Worm (Caenorhabditis elegans) whole organism, young adult: ENCODE measurements around the gene C11H1.7.

Experiments
- C06A6.2 ChIP-seq: fragments of 200-800 bp; sonication (Bioruptor generic); conservative IDR thresholded peaks from 2 replicates; pipeline ENCODE4 v1.3.6; 2022; ENCODE audit warnings: missing genetic modification characterization, missing compliant biosample characterization
- K11D2.4 ChIP-seq: fragments of 200-800 bp; sonication (Bioruptor generic); IDR thresholded peaks from 2 replicates; pipeline ENCODE4 v1.3.6; 2022; ENCODE audit warnings: missing genetic modification reagents, missing genetic modification characterization, missing compliant biosample characterization
- K12H6.12 ChIP-seq: fragments of 200-800 bp; sonication (Bioruptor generic); optimal IDR thresholded peaks from 2 replicates; lab custom pipeline; 2018; ENCODE audit warnings: mild to moderate bottlenecking, missing genetic modification characterization, missing compliant biosample characterization
- Y56A3A.18 ChIP-seq: fragments of 200-800 bp; sonication (Bioruptor generic); IDR thresholded peaks from 2 replicates; pipeline ENCODE4 v1.3.6; 2022; ENCODE audit warnings: missing genetic modification reagents, missing genetic modification characterization, missing compliant biosample characterization
- Y95B8A.8 ChIP-seq: fragments of 200-800 bp; sonication (Bioruptor generic); IDR thresholded peaks from 2 replicates; pipeline ENCODE4 v1.3.6; 2022; ENCODE audit warnings: missing genetic modification reagents, missing genetic modification characterization, missing compliant biosample characterization
- athp-1 ChIP-seq: sonication (generic microtip); optimal IDR thresholded peaks from 2 replicates; lab custom pipeline; 2017; ENCODE audit warnings: mild to moderate bottlenecking, missing genetic modification characterization, missing compliant biosample characterization
- attf-5 ChIP-seq: fragments of 200-800 bp; sonication (Bioruptor generic); optimal IDR thresholded peaks from 2 replicates; lab custom pipeline; 2018; ENCODE audit warnings: mild to moderate bottlenecking, missing genetic modification characterization, missing compliant biosample characterization
- cebp-2 ChIP-seq: fragments of 200-800 bp; sonication (Bioruptor generic); IDR thresholded peaks from 2 replicates; pipeline ENCODE4 v1.3.6; 2022; ENCODE audit warnings: missing genetic modification characterization, missing compliant biosample characterization
- ceh-27 ChIP-seq: fragments of 200-800 bp; sonication (Bioruptor generic); optimal IDR thresholded peaks from 2 replicates; lab custom pipeline; 2018; ENCODE audit warnings: mild to moderate bottlenecking, missing genetic modification characterization, moderate library complexity, missing compliant biosample characterization
- ceh-58 ChIP-seq: fragments of 200-800 bp; sonication (Bioruptor generic); IDR thresholded peaks from 2 replicates; pipeline ENCODE4 v1.3.6; 2022; ENCODE audit warnings: missing genetic modification characterization, missing compliant biosample characterization
- dox-1 ChIP-seq: fragments of 200-800 bp; sonication (Bioruptor generic); IDR thresholded peaks from 2 replicates; pipeline ENCODE4 v1.3.6; 2022; ENCODE audit warnings: missing genetic modification reagents, missing genetic modification characterization, missing compliant biosample characterization
- dpl-1 ChIP-seq: fragments of 150-350 bp; optimal IDR thresholded peaks from 2 replicates; lab custom pipeline; 2014; ENCODE audit warnings: missing biosample characterization, missing genetic modification reagents, missing genetic modification characterization
- egl-18 ChIP-seq: fragments of 200-800 bp; sonication (Bioruptor generic); IDR thresholded peaks from 2 replicates; pipeline ENCODE4 v1.3.6; 2022; ENCODE audit warnings: missing genetic modification reagents, missing genetic modification characterization, missing compliant biosample characterization
- egrh-3 ChIP-seq: fragments of 200-800 bp; sonication (Bioruptor generic); IDR thresholded peaks from 2 replicates; pipeline ENCODE4 v1.3.6; 2022; ENCODE audit warnings: missing genetic modification reagents, missing genetic modification characterization, missing compliant biosample characterization
- ekl-4 ChIP-seq: fragments of 200-800 bp; sonication (Bioruptor generic); IDR thresholded peaks from 2 replicates; pipeline ENCODE4 v1.3.6; 2022; ENCODE audit warnings: missing genetic modification reagents, missing genetic modification characterization, missing compliant biosample characterization
- gei-17 ChIP-seq: fragments of 200-800 bp; sonication (Bioruptor generic); optimal IDR thresholded peaks from 2 replicates; lab custom pipeline; 2018; ENCODE audit warnings: mild to moderate bottlenecking, missing genetic modification characterization, missing compliant biosample characterization
- him-1 ChIP-seq: sonication (generic microtip); optimal IDR thresholded peaks from 2 replicates; lab custom pipeline; 2016; ENCODE audit warnings: missing genotype, missing genetic modification reagents, missing genetic modification characterization, missing compliant biosample characterization
- hlh-12 ChIP-seq: sonication (generic microtip); optimal IDR thresholded peaks from 2 replicates; lab custom pipeline; 2016; ENCODE audit warnings: missing genetic modification characterization, missing compliant biosample characterization
- hlh-26 ChIP-seq: fragments of 200-800 bp; sonication (Bioruptor generic); conservative IDR thresholded peaks from 2 replicates; pipeline ENCODE4 v1.3.6; 2022; ENCODE audit warnings: missing genetic modification reagents, missing genetic modification characterization, missing compliant biosample characterization
- hmg-1.2 ChIP-seq: fragments of 200-800 bp; sonication (Bioruptor generic); IDR thresholded peaks from 2 replicates; pipeline ENCODE4 v1.3.6; 2022; ENCODE audit warnings: missing genetic modification reagents, missing genetic modification characterization, missing compliant biosample characterization
- let-607 ChIP-seq, 2 experiments: fragments of 200-800 bp in 1 of 2; sonication (Bioruptor generic) in 1 of 2; sonication (generic microtip) in 1 of 2; optimal IDR thresholded peaks; 2 replicates each; lab custom pipeline; 2016 to 2018; ENCODE audit warnings: mild to moderate bottlenecking in 2 of 2, missing compliant biosample characterization in 2 of 2, missing genetic modification characterization in 2 of 2, moderate library complexity in 2 of 2, missing genotype in 1 of 2
- lin-40 ChIP-seq: sonication (generic microtip); optimal IDR thresholded peaks from 2 replicates; lab custom pipeline; 2016; ENCODE audit warnings: missing genetic modification characterization, mild to moderate bottlenecking, missing compliant biosample characterization, missing genotype, missing genetic modification reagents
- lir-1 ChIP-seq: fragments of 200-800 bp; sonication (Bioruptor generic); conservative IDR thresholded peaks from 2 replicates; pipeline ENCODE4 v1.3.6; 2022; ENCODE audit warnings: missing genetic modification reagents, missing genetic modification characterization, missing compliant biosample characterization
- lsy-27 ChIP-seq: sonication (generic microtip); optimal IDR thresholded peaks from 2 replicates; lab custom pipeline; 2017; ENCODE audit warnings: missing genetic modification characterization, mild to moderate bottlenecking, missing compliant biosample characterization, antibody characterized with exemption, missing genotype, borderline replicate concordance; ENCODE audit not compliant: insufficient read depth
- madf-10 ChIP-seq: sonication (generic microtip); optimal IDR thresholded peaks from 2 replicates; lab custom pipeline; 2016; ENCODE audit warnings: mild to moderate bottlenecking, missing genetic modification characterization, missing compliant biosample characterization
- madf-3 ChIP-seq: fragments of 200-800 bp; sonication (Bioruptor generic); IDR thresholded peaks from 2 replicates; pipeline ENCODE4 v1.3.6; 2022; ENCODE audit warnings: missing genetic modification reagents, missing genetic modification characterization, missing compliant biosample characterization
- mcd-1 ChIP-seq: fragments of 200-800 bp; sonication (Bioruptor generic); IDR thresholded peaks from 2 replicates; pipeline ENCODE4 v1.3.6; 2022; ENCODE audit warnings: missing genetic modification reagents, missing genetic modification characterization, missing compliant biosample characterization
- mel-28 ChIP-seq: sonication (generic microtip); optimal IDR thresholded peaks from 2 replicates; lab custom pipeline; 2016; ENCODE audit warnings: borderline replicate concordance, mild to moderate bottlenecking, missing genetic modification characterization, missing compliant biosample characterization
- nfyb-1 ChIP-seq: fragments of 200-800 bp; sonication (Bioruptor generic); IDR thresholded peaks from 2 replicates; pipeline ENCODE4 v1.3.6; 2022; ENCODE audit warnings: missing genetic modification reagents, missing genetic modification characterization, missing compliant biosample characterization
- nhr-80 ChIP-seq: sonication (generic microtip); optimal IDR thresholded peaks from 2 replicates; lab custom pipeline; 2016; ENCODE audit warnings: missing genetic modification characterization, missing compliant biosample characterization
- nhr-90 ChIP-seq: sonication (generic microtip); optimal IDR thresholded peaks from 2 replicates; lab custom pipeline; 2016; ENCODE audit warnings: missing genotype, mild to moderate bottlenecking, missing genetic modification characterization, missing compliant biosample characterization
- rcor-1 ChIP-seq: fragments of 200-800 bp; sonication (Bioruptor generic); IDR thresholded peaks from 2 replicates; pipeline ENCODE4 v1.3.6; 2022; ENCODE audit warnings: missing genetic modification reagents, missing genetic modification characterization, missing compliant biosample characterization
- somi-1 ChIP-seq: fragments of 200-800 bp; sonication (Bioruptor generic); optimal IDR thresholded peaks from 2 replicates; lab custom pipeline; 2018; ENCODE audit warnings: mild to moderate bottlenecking, missing genetic modification characterization, missing compliant biosample characterization
- tbp1 ChIP-seq: fragments of 200-800 bp; sonication (Bioruptor generic); optimal IDR thresholded peaks from 2 replicates; lab custom pipeline; 2018; ENCODE audit warnings: mild to moderate bottlenecking, missing genetic modification characterization, missing compliant biosample characterization
- tbx-9 ChIP-seq: sonication (generic microtip); optimal IDR thresholded peaks from 2 replicates; lab custom pipeline; 2016; ENCODE audit warnings: borderline replicate concordance, missing genetic modification characterization, inconsistent platforms, missing compliant biosample characterization
- unc-62 ChIP-seq: fragments of 150-350 bp; optimal IDR thresholded peaks from 2 replicates; lab custom pipeline; 2014; ENCODE audit warnings: missing biosample characterization, missing genetic modification reagents, missing genetic modification characterization
- ztf-22 ChIP-seq: fragments of 200-800 bp; sonication (Bioruptor generic); optimal IDR thresholded peaks from 2 replicates; lab custom pipeline; 2018; ENCODE audit warnings: mild to moderate bottlenecking, missing genetic modification characterization, moderate library complexity, missing compliant biosample characterization

Gene C11H1.7

ce11 chrX:14297209-14297608 lies 30.0 kb upstream of the C11H1.7 start (continued):
- TF ChIP-seq mcd-1 (GFP tag; lab: Robert Waterston, UW) (peak; percentile 60), unc-62 (GFP tag; lab: Kevin White, UChicago) (peak; percentile 26), ceh-27 (GFP tag; lab: Kevin White, UChicago) (peak; percentile 77), nhr-80 (tag; lab: Kevin White, UChicago) (peak; percentile 56), lir-1 (GFP tag; lab: Robert Waterston, UW) (peak; percentile 20; the same call in 1 of the 2 replicates), hlh-26 (GFP tag; lab: Robert Waterston, UW) (no peak), lsy-27 (tag; lab: Kevin White, UChicago) (no peak), Y56A3A.18 (GFP tag; lab: Robert Waterston, UW) (0 out of 2 replicates have a peak, but pooled peaks have one; percentile 17), madf-10 (tag; lab: Kevin White, UChicago) (peak; percentile 36), mel-28 (no peak), attf-5 (GFP tag; lab: Kevin White, UChicago) (peak; percentile 75), madf-3 (no peak), him-1 (tag; lab: Kevin White, UChicago) (no peak), rcor-1 (GFP tag; lab: Robert Waterston, UW) (no peak), let-607 (tag; optimal IDR thresholded peaks at IDR 0.05; lab: Kevin White, UChicago) (peak; percentile 9 to 24), somi-1 (GFP tag; lab: Kevin White, UChicago) (peak; percentile 45), nfyb-1 (GFP tag; lab: Robert Waterston, UW) (peak; percentile 82), dox-1 (GFP tag; lab: Robert Waterston, UW) (peak; percentile 75; the same call in 1 of the 2 replicates), hmg-1.2 (peak; percentile 88), lin-40 (tag; lab: Kevin White, UChicago) (peak; percentile 74), egl-18 (GFP tag; lab: Robert Waterston, UW) (no peak), cebp-2 (GFP tag; lab: Robert Waterston, UW) (0 out of 2 replicates have a peak, but pooled peaks have one; percentile 69), K11D2.4 (GFP tag; lab: Robert Waterston, UW) (0 out of 2 replicates have a peak, but pooled peaks have one; percentile 29), ztf-22 (peak; percentile 5), gei-17 (GFP tag; lab: Kevin White, UChicago) (peak; percentile 31), ceh-58 (GFP tag; lab: Robert Waterston, UW) (no peak), K12H6.12 (tag; lab: Kevin White, UChicago) (peak; percentile 62)

DNA sequence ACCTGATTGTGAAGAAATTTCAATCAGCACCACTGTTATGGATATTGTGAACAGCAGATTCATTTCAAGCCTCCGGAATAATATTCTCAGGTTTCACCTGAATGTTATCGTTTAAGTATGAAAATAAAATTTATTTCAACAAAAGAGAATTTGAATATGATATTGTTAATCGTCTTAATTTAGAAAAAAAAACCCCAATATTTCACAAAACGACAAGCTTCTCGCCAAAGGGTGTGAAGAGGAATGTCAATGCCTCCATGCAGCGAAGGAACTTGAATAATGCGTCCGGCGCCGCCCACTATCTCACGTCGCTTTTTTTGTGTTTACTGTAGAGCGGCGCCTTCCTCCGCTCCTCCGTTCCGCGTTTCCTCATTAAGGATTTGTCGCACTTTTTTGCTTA lies 24.1 kb upstream of the C11H1.7 start, which contains the start of gene C11H1.5:
Gene C11H1.5 (minus strand): TSS at position 101 of the 400 bp plus-strand sequence.
- TF ChIP-seq Y95B8A.8 (GFP tag; lab: Robert Waterston, UW) (no peak), Y56A3A.18 (GFP tag; lab: Robert Waterston, UW) (no peak), egl-18 (GFP tag; lab: Robert Waterston, UW) (no peak), athp-1 (no peak), tbx-9 (tag; lab: Kevin White, UChicago) (no peak), ekl-4 (GFP tag; lab: Robert Waterston, UW) (no peak), egrh-3 (GFP tag; lab: Robert Waterston, UW) (no peak), C06A6.2 (GFP tag; lab: Robert Waterston, UW) (no peak), K11D2.4 (GFP tag; lab: Robert Waterston, UW) (no peak), lir-1 (GFP tag; lab: Robert Waterston, UW) (no peak), nfyb-1 (GFP tag; lab: Robert Waterston, UW) (no peak), gei-17 (GFP tag; lab: Kevin White, UChicago) (no peak), nhr-90 (tag; lab: Kevin White, UChicago) (no peak), dpl-1 (GFP tag; lab: Kevin White, UChicago) (no peak), hlh-12 (no peak), tbp1 (GFP tag; lab: Kevin White, UChicago) (no peak)
- TF ChIP-seq, all 124 proteins: peak for 0
